Worm (Caenorhabditis elegans) whole organism, late embryonic: ENCODE results near the gene F47B8.10.
A peak's percentile ranks its signal among the peaks of the same experiment; 100 is the strongest.

Source experiments
- C08G9.2 ChIP-seq: sonication (generic microtip); optimal IDR thresholded peaks from 2 replicates; lab custom pipeline; 2016; ENCODE audit warnings: mild to moderate bottlenecking, missing genetic modification characterization, moderate library complexity, missing compliant biosample characterization
- K09A11.1 ChIP-seq: sonication (generic microtip); optimal IDR thresholded peaks from 2 replicates; lab custom pipeline; 2017; ENCODE audit warnings: antibody characterized with exemption, mild to moderate bottlenecking, missing genetic modification characterization, missing compliant biosample characterization; ENCODE audit not compliant: insufficient read depth
- T23F11.4 ChIP-seq: fragments of 200-800 bp; sonication (Bioruptor generic); optimal IDR thresholded peaks from 2 replicates; lab custom pipeline; 2018; ENCODE audit warnings: mild to moderate bottlenecking, missing genetic modification characterization, missing compliant biosample characterization
- ahr-1 ChIP-seq: sonication (generic microtip); optimal IDR thresholded peaks from 2 replicates; lab custom pipeline; 2016; ENCODE audit warnings: missing genetic modification characterization, missing compliant biosample characterization
- ama-1 ChIP-seq: fragments of 150-350 bp; optimal IDR thresholded peaks from 2 replicates; lab custom pipeline; 2014
- ceh-18 ChIP-seq: sonication (generic microtip); optimal IDR thresholded peaks from 2 replicates; lab custom pipeline; 2016; ENCODE audit warnings: missing genetic modification characterization, missing compliant biosample characterization
- ceh-2 ChIP-seq: sonication (generic microtip); optimal IDR thresholded peaks from 2 replicates; lab custom pipeline; 2016; ENCODE audit warnings: missing genotype, missing genetic modification characterization, missing compliant biosample characterization
- ceh-22 ChIP-seq: sonication (generic microtip); optimal IDR thresholded peaks from 2 replicates; lab custom pipeline; 2017; ENCODE audit warnings: missing biosample characterization, missing genetic modification characterization
- ceh-30 ChIP-seq: fragments of 150-350 bp; optimal IDR thresholded peaks from 2 replicates; lab custom pipeline; 2014; ENCODE audit warnings: missing biosample characterization, missing genetic modification characterization
- ceh-31 ChIP-seq: sonication (generic microtip); optimal IDR thresholded peaks from 2 replicates; lab custom pipeline; 2016; ENCODE audit warnings: missing genetic modification characterization, missing compliant biosample characterization
- ceh-34 ChIP-seq: sonication (generic microtip); optimal IDR thresholded peaks from 2 replicates; lab custom pipeline; 2016; ENCODE audit warnings: mild to moderate bottlenecking, missing genetic modification characterization, missing compliant biosample characterization
- ceh-45 ChIP-seq: fragments of 200-800 bp; sonication (Bioruptor generic); IDR thresholded peaks from 2 replicates; pipeline ENCODE4 v1.3.6; 2022; ENCODE audit warnings: missing genetic modification reagents, missing genetic modification characterization, missing compliant biosample characterization
- ceh-6 ChIP-seq: fragments of 200-800 bp; sonication (Bioruptor generic); optimal IDR thresholded peaks from 2 replicates; lab custom pipeline; 2018; ENCODE audit warnings: mild to moderate bottlenecking, missing genetic modification characterization, missing compliant biosample characterization
- ceh-9 ChIP-seq: sonication (generic microtip); optimal IDR thresholded peaks from 2 replicates; lab custom pipeline; 2016; ENCODE audit warnings: mild to moderate bottlenecking, missing genetic modification characterization, inconsistent platforms, missing compliant biosample characterization
- dmd-4 ChIP-seq: sonication (generic microtip); optimal IDR thresholded peaks from 2 replicates; lab custom pipeline; 2016; ENCODE audit warnings: borderline replicate concordance, missing genetic modification characterization, missing compliant biosample characterization
- dve-1 ChIP-seq: sonication (generic microtip); optimal IDR thresholded peaks from 2 replicates; lab custom pipeline; 2017; ENCODE audit warnings: antibody characterized with exemption, mild to moderate bottlenecking, missing genetic modification characterization, missing compliant biosample characterization
- elt-2 ChIP-seq: sonication (generic microtip); optimal IDR thresholded peaks from 2 replicates; lab custom pipeline; 2016; ENCODE audit warnings: missing genetic modification reagents, missing genetic modification characterization, missing compliant biosample characterization
- ets-4 ChIP-seq: sonication (generic microtip); optimal IDR thresholded peaks from 2 replicates; lab custom pipeline; 2016; ENCODE audit warnings: missing genetic modification characterization, missing compliant biosample characterization
- eyg-1 ChIP-seq: sonication (generic microtip); optimal IDR thresholded peaks from 2 replicates; lab custom pipeline; 2016; ENCODE audit warnings: missing genotype, missing genetic modification characterization, missing compliant biosample characterization
- fax-1 ChIP-seq: sonication (generic microtip); optimal IDR thresholded peaks from 2 replicates; lab custom pipeline; 2016; ENCODE audit warnings: missing genotype, missing genetic modification characterization, missing compliant biosample characterization
- fkh-10 ChIP-seq: fragments of 150-350 bp; optimal IDR thresholded peaks from 2 replicates; lab custom pipeline; 2014; ENCODE audit warnings: missing biosample characterization, missing genetic modification reagents, missing genetic modification characterization
- fkh-6 ChIP-seq: sonication (generic microtip); optimal IDR thresholded peaks from 2 replicates; lab custom pipeline; 2016; ENCODE audit warnings: missing genetic modification characterization, missing compliant biosample characterization
- hlh-13 ChIP-seq: fragments of 200-800 bp; sonication (Bioruptor generic); optimal IDR thresholded peaks from 2 replicates; lab custom pipeline; 2018; ENCODE audit warnings: mild to moderate bottlenecking, missing genetic modification characterization, missing compliant biosample characterization
- hlh-15 ChIP-seq: sonication (generic microtip); optimal IDR thresholded peaks from 2 replicates; lab custom pipeline; 2016; ENCODE audit warnings: missing genetic modification characterization, missing compliant biosample characterization
- hlh-30 ChIP-seq: sonication (generic microtip); optimal IDR thresholded peaks from 2 replicates; lab custom pipeline; 2017; ENCODE audit warnings: antibody characterized with exemption, missing genetic modification characterization, missing compliant biosample characterization; ENCODE audit not compliant: insufficient read depth
- hlh-6 ChIP-seq: sonication (generic microtip); optimal IDR thresholded peaks from 2 replicates; lab custom pipeline; 2016; ENCODE audit warnings: missing genotype, missing genetic modification characterization, missing compliant biosample characterization
- lim-6 ChIP-seq: sonication (generic microtip); optimal IDR thresholded peaks from 2 replicates; lab custom pipeline; 2016; ENCODE audit warnings: missing genetic modification characterization, missing compliant biosample characterization
- mec-3 ChIP-seq: sonication (generic microtip); optimal IDR thresholded peaks from 2 replicates; lab custom pipeline; 2016; ENCODE audit warnings: borderline replicate concordance, missing genetic modification characterization, missing compliant biosample characterization
- nfya-1 ChIP-seq: sonication (generic microtip); optimal IDR thresholded peaks from 2 replicates; lab custom pipeline; 2017; ENCODE audit warnings: missing genetic modification characterization, mild to moderate bottlenecking, missing compliant biosample characterization, antibody characterized with exemption, moderate library complexity
- nhr-11 ChIP-seq: fragments of 150-350 bp; optimal IDR thresholded peaks from 2 replicates; lab custom pipeline; 2014; ENCODE audit warnings: missing biosample characterization, missing genetic modification characterization
- pag-3 ChIP-seq: sonication (generic microtip); optimal IDR thresholded peaks from 2 replicates; lab custom pipeline; 2016; ENCODE audit warnings: missing compliant biosample characterization, missing genetic modification characterization, borderline replicate concordance
- pat-9 ChIP-seq: fragments of 200-800 bp; sonication (Bioruptor generic); optimal IDR thresholded peaks from 2 replicates; lab custom pipeline; 2018; ENCODE audit warnings: mild to moderate bottlenecking, missing genetic modification characterization, moderate library complexity, missing compliant biosample characterization
- pax-1 ChIP-seq: fragments of 150-350 bp; optimal IDR thresholded peaks from 2 replicates; lab custom pipeline; 2014; ENCODE audit warnings: missing biosample characterization, missing genetic modification characterization
- pha-2 ChIP-seq: sonication (generic microtip); optimal IDR thresholded peaks from 2 replicates; lab custom pipeline; 2017; ENCODE audit warnings: mild to moderate bottlenecking, missing genetic modification characterization, missing compliant biosample characterization
- pha-4 ChIP-seq: fragments of 150-350 bp; optimal IDR thresholded peaks from 2 replicates; lab custom pipeline; 2018; ENCODE audit warnings: missing biosample characterization, missing genetic modification reagents, missing genetic modification characterization
- pros-1 ChIP-seq: fragments of 150-350 bp; optimal IDR thresholded peaks from 2 replicates; lab custom pipeline; 2014; ENCODE audit warnings: missing biosample characterization, missing genetic modification reagents, missing genetic modification characterization
- ref-2 ChIP-seq: sonication (generic microtip); optimal IDR thresholded peaks from 2 replicates; lab custom pipeline; 2016; ENCODE audit warnings: missing genetic modification characterization, missing compliant biosample characterization
- rnt-1 ChIP-seq: sonication (generic microtip); optimal IDR thresholded peaks from 2 replicates; lab custom pipeline; 2016; ENCODE audit warnings: missing genetic modification characterization, missing compliant biosample characterization
- sdc-2 ChIP-seq: sonication (generic microtip); optimal IDR thresholded peaks from 2 replicates; lab custom pipeline; 2016; ENCODE audit warnings: missing genotype, missing genetic modification characterization, missing compliant biosample characterization
- sox-2 ChIP-seq: fragments of 200-800 bp; sonication (Bioruptor generic); IDR thresholded peaks from 2 replicates; pipeline ENCODE4 v1.3.6; 2022; ENCODE audit warnings: missing genetic modification reagents, missing genetic modification characterization, missing compliant biosample characterization
- sox-4 ChIP-seq: sonication (generic microtip); optimal IDR thresholded peaks from 2 replicates; lab custom pipeline; 2017; ENCODE audit warnings: mild to moderate bottlenecking, missing genetic modification characterization, inconsistent platforms, missing compliant biosample characterization
- tbx-2 ChIP-seq: sonication (generic microtip); optimal IDR thresholded peaks from 2 replicates; lab custom pipeline; 2016; ENCODE audit warnings: missing genetic modification characterization, missing compliant biosample characterization
- tbx-7 ChIP-seq: sonication (generic microtip); optimal IDR thresholded peaks from 2 replicates; lab custom pipeline; 2016; ENCODE audit warnings: missing genotype, missing genetic modification characterization, missing compliant biosample characterization
- ttx-3 ChIP-seq: sonication (generic microtip); optimal IDR thresholded peaks from 2 replicates; lab custom pipeline; 2016; ENCODE audit warnings: missing genetic modification reagents, missing genetic modification characterization, missing compliant biosample characterization
- unc-42 ChIP-seq: sonication (generic microtip); optimal IDR thresholded peaks from 2 replicates; lab custom pipeline; 2016; ENCODE audit warnings: missing genotype, missing genetic modification characterization, missing compliant biosample characterization
- unc-55 ChIP-seq: sonication (generic microtip); optimal IDR thresholded peaks from 2 replicates; lab custom pipeline; 2017; ENCODE audit warnings: missing biosample characterization, missing genetic modification reagents, missing genetic modification characterization
- unc-86 ChIP-seq: sonication (generic microtip); optimal IDR thresholded peaks from 2 replicates; lab custom pipeline; 2016; ENCODE audit warnings: missing genetic modification characterization, missing compliant biosample characterization

F47B8.10 gene

DNA sequence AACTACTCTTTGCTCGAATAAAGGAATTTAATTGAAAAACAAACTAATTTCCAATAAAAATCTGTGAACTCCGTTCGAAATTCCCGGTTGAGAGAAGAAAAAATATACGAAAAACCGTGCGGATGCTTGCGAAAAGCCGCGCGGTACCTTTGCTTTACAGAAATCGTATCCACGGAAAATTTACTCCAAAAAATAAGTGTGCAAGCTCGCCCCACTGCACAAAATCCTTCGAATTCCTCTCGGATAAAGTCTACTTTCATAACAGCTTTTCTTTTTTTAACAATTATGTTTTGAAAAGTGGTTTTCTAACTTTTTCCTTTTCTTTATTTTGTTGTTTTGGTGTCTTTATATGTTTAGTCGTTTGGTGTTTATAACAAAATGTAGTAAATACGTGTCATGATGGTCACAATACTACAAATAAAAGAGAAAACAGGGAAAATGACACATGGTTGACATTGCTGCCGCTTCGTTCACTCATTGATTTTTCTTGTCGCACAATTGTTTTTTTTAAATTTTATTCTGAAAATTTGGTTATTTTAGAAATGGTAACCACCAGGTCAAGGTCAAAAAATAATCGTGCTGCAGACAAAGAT lies 5.6 kb downstream of the F47B8.10 start, which contains the start of gene cept-2 (continued):
- TF ChIP-seq elt-2 (tag; lab: Kevin White, UChicago) (no peak), fax-1 (tag; lab: Kevin White, UChicago) (peak; percentile 75), eyg-1 (tag; lab: Kevin White, UChicago) (no peak), rnt-1 (peak; percentile 84), dve-1 (peak; percentile 56), dmd-4 (tag; lab: Kevin White, UChicago) (no peak), fkh-10 (GFP tag; lab: Kevin White, UChicago) (no peak), pha-2 (tag; lab: Kevin White, UChicago) (no peak), mec-3 (tag; lab: Kevin White, UChicago) (no peak), unc-86 (tag; lab: Kevin White, UChicago) (peak; percentile 59), sox-4 (tag; lab: Kevin White, UChicago) (no peak), ceh-30 (no peak), hlh-30 (peak; percentile 4), ahr-1 (tag; lab: Kevin White, UChicago) (peak; percentile 57), sox-2 (GFP tag; lab: Robert Waterston, UW) (no peak), pha-4 (tag; lab: Kevin White, UChicago) (no peak)

DNA sequence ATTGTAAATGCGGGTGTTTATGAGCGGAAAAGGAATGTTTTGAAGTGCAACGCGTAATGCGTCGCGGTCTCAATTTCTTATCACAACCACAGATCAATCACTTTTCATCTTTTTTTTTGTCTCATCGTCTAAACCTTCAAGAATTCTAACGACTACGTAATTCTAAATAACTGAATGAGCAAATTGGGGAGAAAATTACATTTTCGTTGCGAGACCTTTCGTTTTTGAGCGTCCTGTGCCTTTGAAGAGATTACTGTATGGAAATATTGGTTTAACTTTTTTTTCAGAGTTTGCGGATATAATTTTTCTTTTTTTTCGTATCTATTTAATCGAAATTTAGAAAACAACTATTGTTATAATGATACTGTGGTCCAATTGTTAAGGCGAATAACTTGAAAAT lies 8.7 kb downstream of the F47B8.10 start:
- TF ChIP-seq ceh-18 (tag; lab: Kevin White, UChicago) (no peak), pag-3 (tag; lab: Kevin White, UChicago) (no peak), ahr-1 (tag; lab: Kevin White, UChicago) (no peak), C08G9.2 (tag; lab: Kevin White, UChicago) (no peak), unc-42 (tag; lab: Kevin White, UChicago) (no peak), tbx-2 (tag; lab: Kevin White, UChicago) (no peak), hlh-30 (no peak), sdc-2 (tag; lab: Kevin White, UChicago) (no peak), nfya-1 (tag; lab: Kevin White, UChicago) (no peak), elt-2 (tag; lab: Kevin White, UChicago) (no peak), pha-2 (tag; lab: Kevin White, UChicago) (no peak), lim-6 (no peak), sox-2 (GFP tag; lab: Robert Waterston, UW) (no peak), nhr-11 (tag; lab: Kevin White, UChicago) (no peak)

DNA sequence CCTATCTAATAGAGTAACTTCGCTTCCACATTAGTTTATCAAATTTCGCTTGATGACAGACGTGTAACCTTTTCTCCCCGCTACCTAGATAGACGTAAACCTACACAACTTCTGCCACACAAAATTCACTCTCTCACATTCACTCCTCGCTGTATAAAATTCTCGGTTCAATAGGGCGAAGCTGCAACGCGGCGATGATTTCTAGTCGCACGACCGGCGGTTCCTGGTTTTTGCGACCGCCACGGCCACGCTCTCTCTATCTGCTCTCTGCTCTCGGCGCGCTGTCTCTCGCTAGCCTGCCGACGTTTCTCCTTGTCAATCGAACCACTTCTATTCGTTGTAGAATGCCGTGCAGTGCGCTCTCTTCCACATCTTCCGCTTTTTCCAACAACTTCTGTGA lies 9.2 kb downstream of the F47B8.10 start:
- TF ChIP-seq K09A11.1 (tag; lab: Kevin White, UChicago) (no peak), ceh-31 (peak; percentile 78), pax-1 (tag; lab: Kevin White, UChicago) (no peak), pros-1 (tag; lab: Kevin White, UChicago) (peak; percentile 58), unc-86 (tag; lab: Kevin White, UChicago) (no peak), ceh-2 (tag; lab: Kevin White, UChicago) (peak; percentile 7), hlh-15 (tag; lab: Kevin White, UChicago) (no peak), ets-4 (tag; lab: Kevin White, UChicago) (peak; percentile 38), hlh-6 (tag; lab: Kevin White, UChicago) (peak; percentile 41), pat-9 (tag; lab: Kevin White, UChicago) (no peak), fkh-6 (tag; lab: Kevin White, UChicago) (peak; percentile 53), ceh-6 (no peak), tbx-7 (tag; lab: Kevin White, UChicago) (no peak), unc-55 (GFP tag; lab: Kevin White, UChicago) (no peak), elt-2 (tag; lab: Kevin White, UChicago) (no peak), ceh-9 (no peak), hlh-13 (GFP tag; lab: Kevin White, UChicago) (no peak), ttx-3 (no peak), pag-3 (tag; lab: Kevin White, UChicago) (no peak), tbx-2 (tag; lab: Kevin White, UChicago) (peak; percentile 75), mec-3 (tag; lab: Kevin White, UChicago) (no peak), T23F11.4 (GFP tag; lab: Kevin White, UChicago) (no peak), ceh-22 (tag; lab: Kevin White, UChicago) (no peak), ceh-45 (GFP tag; lab: Robert Waterston, UW) (no peak), ama-1 (no peak), ceh-34 (tag; lab: Kevin White, UChicago) (peak; percentile 43), eyg-1 (tag; lab: Kevin White, UChicago) (no peak), ref-2 (tag; lab: Kevin White, UChicago) (peak; percentile 54), rnt-1 (peak; percentile 60), ceh-18 (tag; lab: Kevin White, UChicago) (peak; percentile 79)
